Worm (Caenorhabditis elegans) whole organism, L4 larva: Measurements from ENCODE around the gene F35H10.10.

Experiments used
- D1046.2 ChIP-seq: fragments of 200-800 bp; sonication (Bioruptor generic); IDR thresholded peaks from 2 replicates; pipeline ENCODE4 v1.3.6; 2022; ENCODE audit warnings: missing genetic modification characterization, missing compliant biosample characterization
- F26F4.8 ChIP-seq: fragments of 200-800 bp; sonication (Bioruptor generic); conservative IDR thresholded peaks from 2 replicates; pipeline ENCODE4 v1.3.6; 2022; ENCODE audit warnings: missing genetic modification characterization, missing compliant biosample characterization
- F37D6.2 ChIP-seq: sonication (generic microtip); optimal IDR thresholded peaks from 2 replicates; lab custom pipeline; 2016; ENCODE audit warnings: mild to moderate bottlenecking, missing genetic modification characterization, missing compliant biosample characterization
- F44E2.7 ChIP-seq: fragments of 200-800 bp; sonication (Bioruptor generic); IDR thresholded peaks from 2 replicates; pipeline ENCODE4 v2.1.2; 2022; ENCODE audit warnings: missing genetic modification characterization, missing compliant biosample characterization
- T26A8.4 ChIP-seq: fragments of 200-800 bp; sonication (Bioruptor generic); IDR thresholded peaks from 2 replicates; pipeline ENCODE4 v1.3.6; 2022; ENCODE audit warnings: missing genetic modification characterization, missing compliant biosample characterization
- Y48G9A.11 ChIP-seq: fragments of 200-800 bp; sonication (Bioruptor generic); IDR thresholded peaks from 2 replicates; pipeline ENCODE4 v1.3.6; 2022; ENCODE audit warnings: missing genetic modification reagents, missing genetic modification characterization, missing compliant biosample characterization
- Y75B8A.6 ChIP-seq: fragments of 200-800 bp; sonication (Bioruptor generic); IDR thresholded peaks from 2 replicates; pipeline ENCODE4 v1.3.6; 2022; ENCODE audit warnings: missing genetic modification reagents, missing genetic modification characterization, missing compliant biosample characterization
- ZK546.5 ChIP-seq, 2 experiments: sonication (generic microtip); optimal IDR thresholded peaks; 2 replicates each; lab custom pipeline; 2017; ENCODE audit warnings: missing biosample characterization in 2 of 2, missing genetic modification characterization in 2 of 2
- ceh-28 ChIP-seq: fragments of 150-350 bp; optimal IDR thresholded peaks from 2 replicates; lab custom pipeline; 2014; ENCODE audit warnings: missing biosample characterization, missing genetic modification reagents, missing genetic modification characterization
- ceh-44 ChIP-seq: fragments of 200-800 bp; sonication (Bioruptor generic); IDR thresholded peaks from 2 replicates; pipeline ENCODE4 v1.3.6; 2022; ENCODE audit warnings: missing genetic modification reagents, missing genetic modification characterization, missing compliant biosample characterization
- ceh-62 ChIP-seq: sonication (generic microtip); optimal IDR thresholded peaks from 2 replicates; lab custom pipeline; 2017; ENCODE audit warnings: missing biosample characterization, missing genetic modification characterization
- ces-1 ChIP-seq: fragments of 150-350 bp; sonication (generic microtip); optimal IDR thresholded peaks from 4 replicates; lab custom pipeline; 2014; ENCODE audit warnings: missing biosample characterization, missing genetic modification reagents, missing genetic modification characterization
- cey-2 ChIP-seq: sonication (generic microtip); optimal IDR thresholded peaks from 3 replicates; lab custom pipeline; 2017; ENCODE audit warnings: missing genetic modification characterization, mild to moderate bottlenecking, missing compliant biosample characterization, antibody characterized with exemption, borderline replicate concordance; ENCODE audit not compliant: insufficient read depth
- ctbp-1 ChIP-seq: fragments of 200-800 bp; sonication (Bioruptor generic); IDR thresholded peaks from 2 replicates; pipeline ENCODE4 v1.3.6; 2022; ENCODE audit warnings: missing genetic modification reagents, missing genetic modification characterization, missing compliant biosample characterization
- daf-12 ChIP-seq: fragments of 150-350 bp; optimal IDR thresholded peaks from 2 replicates; lab custom pipeline; 2014; ENCODE audit warnings: missing biosample characterization, missing genetic modification reagents, missing genetic modification characterization
- dve-1 ChIP-seq: sonication (generic microtip); optimal IDR thresholded peaks from 2 replicates; lab custom pipeline; 2017; ENCODE audit warnings: antibody characterized with exemption, mild to moderate bottlenecking, missing genetic modification characterization, missing compliant biosample characterization; ENCODE audit not compliant: insufficient read depth
- egl-43 ChIP-seq: fragments of 200-800 bp; sonication (Bioruptor generic); IDR thresholded peaks from 2 replicates; pipeline ENCODE4 v1.3.6; 2022; ENCODE audit warnings: missing genetic modification reagents, missing genetic modification characterization, missing compliant biosample characterization
- fkh-10 ChIP-seq: fragments of 150-350 bp; optimal IDR thresholded peaks from 2 replicates; lab custom pipeline; 2014; ENCODE audit warnings: missing biosample characterization, missing genetic modification reagents, missing genetic modification characterization
- fos-1 ChIP-seq: fragments of 150-350 bp; optimal IDR thresholded peaks from 2 replicates; lab custom pipeline; 2014; ENCODE audit warnings: missing biosample characterization, missing genetic modification characterization
- gei-8 ChIP-seq: fragments of 200-800 bp; sonication (Bioruptor generic); optimal IDR thresholded peaks from 2 replicates; lab custom pipeline; 2018; ENCODE audit warnings: mild to moderate bottlenecking, missing genetic modification characterization, missing compliant biosample characterization
- hif-1 ChIP-seq, 2 experiments: sonication (generic microtip); optimal IDR thresholded peaks; 2 replicates each; lab custom pipeline; 2016 to 2017; ENCODE audit warnings: missing compliant biosample characterization in 2 of 2, missing genetic modification characterization in 2 of 2, missing genetic modification reagents in 2 of 2, missing genotype in 2 of 2, mild to moderate bottlenecking in 1 of 2
- hlh-30 ChIP-seq: sonication (generic microtip); optimal IDR thresholded peaks from 2 replicates; lab custom pipeline; 2017; ENCODE audit warnings: antibody characterized with exemption, mild to moderate bottlenecking, missing genetic modification characterization, missing compliant biosample characterization; ENCODE audit not compliant: insufficient read depth
- hmg-1.1 ChIP-seq: fragments of 200-800 bp; sonication (Bioruptor generic); IDR thresholded peaks from 2 replicates; pipeline ENCODE4 v1.3.6; 2022; ENCODE audit warnings: missing genetic modification reagents, missing genetic modification characterization, missing compliant biosample characterization
- lim-7 ChIP-seq: fragments of 200-800 bp; sonication (Bioruptor generic); IDR thresholded peaks from 2 replicates; pipeline ENCODE4 v1.3.6; 2022; ENCODE audit warnings: missing genetic modification characterization, missing compliant biosample characterization
- lin-38 ChIP-seq: fragments of 200-800 bp; sonication (Bioruptor generic); IDR thresholded peaks from 2 replicates; pipeline ENCODE4 v1.3.6; 2022; ENCODE audit warnings: missing genetic modification reagents, missing genetic modification characterization, missing compliant biosample characterization
- mdl-1 ChIP-seq, 2 experiments: fragments of 150-350 bp in 1 of 2; sonication (generic microtip) in 1 of 2; optimal IDR thresholded peaks; 2 replicates each; lab custom pipeline; 2014 to 2017; ENCODE audit warnings: missing biosample characterization in 2 of 2, missing genetic modification characterization in 2 of 2
- mes-2 ChIP-seq: sonication (generic microtip); optimal IDR thresholded peaks from 2 replicates; lab custom pipeline; 2016; ENCODE audit warnings: missing genotype, mild to moderate bottlenecking, missing genetic modification characterization, missing compliant biosample characterization; ENCODE audit not compliant: poor library complexity, severe bottlenecking
- mxl-2 ChIP-seq: fragments of 200-800 bp; sonication (Bioruptor generic); conservative IDR thresholded peaks from 2 replicates; pipeline ENCODE4 v1.3.6; 2022; ENCODE audit warnings: missing genetic modification reagents, missing genetic modification characterization, missing compliant biosample characterization
- nhr-10 ChIP-seq: fragments of 150-350 bp; optimal IDR thresholded peaks from 2 replicates; lab custom pipeline; 2014; ENCODE audit warnings: missing biosample characterization, missing genetic modification characterization
- nhr-102 ChIP-seq: sonication (generic microtip); optimal IDR thresholded peaks from 2 replicates; lab custom pipeline; 2016; ENCODE audit warnings: mild to moderate bottlenecking, missing genetic modification characterization, moderate library complexity, missing compliant biosample characterization
- nhr-11 ChIP-seq: fragments of 150-350 bp; optimal IDR thresholded peaks from 2 replicates; lab custom pipeline; 2014; ENCODE audit warnings: missing biosample characterization, missing genetic modification characterization
- nhr-111 ChIP-seq: fragments of 200-800 bp; sonication (Bioruptor generic); optimal IDR thresholded peaks from 2 replicates; lab custom pipeline; 2018; ENCODE audit warnings: mild to moderate bottlenecking, missing genetic modification characterization, missing compliant biosample characterization
- nhr-237 ChIP-seq: sonication (generic microtip); optimal IDR thresholded peaks from 2 replicates; lab custom pipeline; 2017; ENCODE audit warnings: missing biosample characterization, missing genetic modification characterization
- nhr-41 ChIP-seq: fragments of 200-800 bp; sonication (Bioruptor generic); IDR thresholded peaks from 2 replicates; pipeline ENCODE4 v1.3.6; 2022; ENCODE audit warnings: missing genetic modification reagents, missing genetic modification characterization, missing compliant biosample characterization
- nhr-42 ChIP-seq: fragments of 200-800 bp; sonication (Bioruptor generic); IDR thresholded peaks from 2 replicates; pipeline ENCODE4 v1.3.6; 2022; ENCODE audit warnings: missing genetic modification characterization, missing compliant biosample characterization
- nhr-48 ChIP-seq: sonication (generic microtip); optimal IDR thresholded peaks from 2 replicates; lab custom pipeline; 2016; ENCODE audit warnings: mild to moderate bottlenecking, missing genetic modification characterization, missing compliant biosample characterization
- php-3 ChIP-seq: fragments of 200-800 bp; sonication (Bioruptor generic); IDR thresholded peaks from 2 replicates; pipeline ENCODE4 v1.3.6; 2022; ENCODE audit warnings: missing genetic modification reagents, missing genetic modification characterization, missing compliant biosample characterization
- pqm-1 ChIP-seq: sonication (generic microtip); optimal IDR thresholded peaks from 2 replicates; lab custom pipeline; 2017; ENCODE audit warnings: missing biosample characterization, missing genetic modification characterization
- rbr-2 ChIP-seq: sonication (generic microtip); optimal IDR thresholded peaks from 2 replicates; lab custom pipeline; 2016; ENCODE audit warnings: missing genotype, missing genetic modification characterization, missing compliant biosample characterization
- sdz-12 ChIP-seq: fragments of 200-800 bp; sonication (Bioruptor generic); optimal IDR thresholded peaks from 2 replicates; lab custom pipeline; 2018; ENCODE audit warnings: mild to moderate bottlenecking, missing genetic modification characterization, missing compliant biosample characterization
- spr-3 ChIP-seq: fragments of 200-800 bp; sonication (Bioruptor generic); optimal IDR thresholded peaks from 2 replicates; lab custom pipeline; 2018; ENCODE audit warnings: mild to moderate bottlenecking, missing genetic modification characterization, missing compliant biosample characterization
- tra-1 ChIP-seq: fragments of 200-800 bp; sonication (Bioruptor generic); IDR thresholded peaks from 2 replicates; pipeline ENCODE4 v1.3.6; 2022; ENCODE audit warnings: missing genetic modification reagents, missing genetic modification characterization, missing compliant biosample characterization
- unc-130 ChIP-seq: sonication (generic microtip); optimal IDR thresholded peaks from 2 replicates; lab custom pipeline; 2016; ENCODE audit warnings: missing genetic modification reagents, missing genetic modification characterization, missing compliant biosample characterization
- unc-39 ChIP-seq: sonication (generic microtip); optimal IDR thresholded peaks from 2 replicates; lab custom pipeline; 2017; ENCODE audit warnings: missing biosample characterization, missing genetic modification characterization
- unc-62 ChIP-seq, 3 experiments: fragments of 150-350 bp in 1 of 3; sonication (generic microtip); optimal IDR thresholded peaks in 2 of 3; peaks in 1 of 3; 1 replicate in 1 of 3; 2 replicates in 2 of 3; lab custom pipeline; 2014 to 2017; ENCODE audit warnings: missing biosample characterization in 3 of 3, missing genetic modification characterization in 3 of 3, missing genetic modification reagents in 3 of 3, missing genotype in 1 of 3
- zag-1 ChIP-seq: fragments of 150-350 bp; optimal IDR thresholded peaks from 2 replicates; lab custom pipeline; 2014; ENCODE audit warnings: missing biosample characterization, missing genetic modification characterization
- zfp-2 ChIP-seq: sonication (generic microtip); optimal IDR thresholded peaks from 2 replicates; lab custom pipeline; 2016; ENCODE audit warnings: mild to moderate bottlenecking, missing genetic modification characterization, missing compliant biosample characterization
- zfp-3 ChIP-seq: fragments of 200-800 bp; sonication (Bioruptor generic); conservative IDR thresholded peaks from 2 replicates; pipeline ENCODE4 v1.3.6; 2022; ENCODE audit warnings: missing genetic modification reagents, missing genetic modification characterization, missing compliant biosample characterization
- ztf-11 ChIP-seq: fragments of 150-350 bp; optimal IDR thresholded peaks from 2 replicates; lab custom pipeline; 2014; ENCODE audit warnings: missing biosample characterization, missing genetic modification characterization
- ztf-7 ChIP-seq: fragments of 150-350 bp; optimal IDR thresholded peaks from 2 replicates; lab custom pipeline; 2014; ENCODE audit warnings: missing biosample characterization, missing genetic modification characterization

The F35H10.10 gene

DNA sequence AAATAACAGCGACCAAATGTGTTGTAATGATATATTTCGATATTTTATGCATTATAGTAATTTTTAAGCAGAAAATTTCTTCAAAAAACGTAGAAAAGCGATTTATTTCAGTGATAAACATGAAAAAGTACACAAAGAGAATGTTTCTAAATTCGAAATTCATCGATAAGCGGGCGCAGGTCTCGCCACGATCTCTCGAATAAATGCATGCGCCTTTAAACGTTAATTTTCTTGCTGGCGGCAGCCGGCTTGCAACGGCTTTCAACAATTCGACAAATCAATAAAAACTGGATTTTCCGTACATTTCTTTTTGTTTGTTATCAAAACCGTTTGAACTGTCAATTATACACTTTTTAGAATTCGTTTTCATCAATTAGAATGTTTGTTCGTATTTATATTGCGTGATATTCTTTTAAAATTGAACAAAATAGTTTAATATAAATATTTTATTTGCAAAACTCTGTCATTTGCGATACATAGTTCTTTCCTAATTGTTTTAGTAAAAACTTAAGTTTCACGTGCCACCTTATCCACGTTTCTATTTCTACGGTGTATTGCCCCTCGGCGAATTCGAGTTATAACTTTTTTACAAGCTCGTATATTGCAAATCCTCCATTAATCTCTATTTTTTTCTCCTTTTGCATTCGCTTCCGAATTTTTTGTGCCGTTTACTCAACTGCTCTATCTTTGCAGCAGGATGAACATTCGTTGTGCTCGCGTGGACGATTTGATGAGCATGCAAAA lies 23.0 kb downstream of the F35H10.10 start, which contains the start of gene daf-31 (continued):
- TF ChIP-seq unc-130 (no peak), php-3 (no peak), F37D6.2 (tag; lab: Kevin White, UChicago) (no peak), ceh-28 (peak; percentile 4), F26F4.8 (no peak), sdz-12 (GFP tag; lab: Kevin White, UChicago) (no peak), cey-2 (tag; lab: Kevin White, UChicago) (no peak), mdl-1 (tag; optimal IDR thresholded peaks at IDR 0.05; lab: Kevin White, UChicago) (peak in 1 of 2 experiments; percentile 17), ZK546.5 (tag; optimal IDR thresholded peaks at IDR 0.05; lab: Kevin White, UChicago) (no peak), Y75B8A.6 (GFP tag; lab: Robert Waterston, UW) (no peak), ztf-7 (tag; lab: Kevin White, UChicago) (no peak), spr-3 (GFP tag; lab: Kevin White, UChicago) (no peak), dve-1 (tag; lab: Kevin White, UChicago) (peak; percentile 36), F44E2.7 (GFP tag; lab: Robert Waterston, UW) (no peak), egl-43 (no peak), T26A8.4 (GFP tag; lab: Robert Waterston, UW) (no peak), unc-62 (GFP tag; optimal IDR thresholded peaks at IDR 0.05 in 1 of 2; lab: Kevin White, UChicago) (no peak), unc-62 (tag; optimal IDR thresholded peaks at IDR 0.05; lab: Kevin White, UChicago) (no peak), nhr-42 (no peak), gei-8 (GFP tag; lab: Kevin White, UChicago) (no peak), ctbp-1 (no peak), ztf-11 (tag; lab: Kevin White, UChicago) (no peak), zfp-3 (no peak), hif-1 (tag; optimal IDR thresholded peaks at IDR 0.05; lab: Kevin White, UChicago) (no peak), daf-12 (no peak), hlh-30 (tag; lab: Kevin White, UChicago) (peak; percentile 23), unc-39 (tag; lab: Kevin White, UChicago) (no peak), nhr-10 (tag; lab: Kevin White, UChicago) (no peak), nhr-48 (tag; lab: Kevin White, UChicago) (no peak), ces-1 (no peak), nhr-41 (GFP tag; lab: Robert Waterston, UW) (no peak), lin-38 (peak; percentile 50), nhr-237 (no peak), ceh-44 (no peak), zfp-2 (tag; lab: Kevin White, UChicago) (no peak), Y48G9A.11 (no peak), fkh-10 (no peak), pqm-1 (no peak), mxl-2 (GFP tag; lab: Robert Waterston, UW) (no peak), nhr-102 (tag; lab: Kevin White, UChicago) (no peak), rbr-2 (tag; lab: Kevin White, UChicago) (peak; percentile 36), nhr-111 (GFP tag; lab: Kevin White, UChicago) (no peak), tra-1 (GFP tag; lab: Robert Waterston, UW) (no peak), D1046.2 (GFP tag; lab: Robert Waterston, UW) (no peak), mes-2 (tag; lab: Kevin White, UChicago) (peak; percentile 77), zag-1 (tag; lab: Kevin White, UChicago) (no peak), ceh-62 (tag; lab: Kevin White, UChicago) (no peak), lim-7 (GFP tag; lab: Robert Waterston, UW) (no peak), nhr-11 (tag; lab: Kevin White, UChicago) (no peak), hmg-1.1 (GFP tag; lab: Robert Waterston, UW) (no peak), fos-1 (tag; lab: Kevin White, UChicago) (no peak)
